Worm (Caenorhabditis elegans): ENCODE results near the gene R09F10.8.

DNA sequence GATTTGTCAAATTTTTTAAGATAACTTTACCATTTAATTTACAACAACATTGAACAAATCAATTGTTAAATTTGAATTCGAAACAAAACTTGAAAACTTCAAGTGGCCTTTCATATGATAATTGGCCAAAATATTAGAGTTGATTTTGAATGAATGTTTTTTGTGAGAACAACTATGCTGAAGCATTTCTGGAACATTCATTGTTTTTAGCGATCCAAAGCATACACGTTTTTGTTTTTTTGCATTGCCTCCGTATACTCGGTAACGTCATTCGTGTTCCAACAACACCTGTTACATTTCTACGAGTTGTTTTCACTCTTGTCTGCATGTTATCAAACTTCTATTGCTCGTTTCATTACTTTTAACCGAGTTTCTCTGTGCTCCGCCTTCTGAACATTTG is 49.3 kb downstream of the R09F10.8 start:
- TF ChIP-seq nhr-90 (tag; optimal IDR thresholded peaks at IDR 0.05) (no peak), snpc-4 (GFP tag; optimal IDR thresholded peaks at IDR 0.05) (no peak), snpc-4 (tag; optimal IDR thresholded peaks at IDR 0.05) (no peak), hlh-26 (GFP tag; conservative IDR thresholded peaks at IDR 0.05) (no peak), nfya-1 (tag; optimal IDR thresholded peaks at IDR 0.05; ENCODE audit: borderline replicate concordance, insufficient read depth) (no peak), mes-4 (tag; optimal IDR thresholded peaks at IDR 0.05) (no peak)
